Worm (Caenorhabditis elegans) whole organism, L4 larva: Measurements from ENCODE around the gene Y20C6A.1.
"Not testable (repeated sequence)": the region's sequence is repeated elsewhere in the genome, so short reads cannot be mapped to it uniquely, and the experiment has no call there.

Source experiments
- F10B5.3 ChIP-seq: sonication (generic microtip); optimal IDR thresholded peaks from 2 replicates; lab custom pipeline; 2016; ENCODE audit warnings: mild to moderate bottlenecking, missing genetic modification characterization, missing compliant biosample characterization
- F37D6.2 ChIP-seq: sonication (generic microtip); optimal IDR thresholded peaks from 2 replicates; lab custom pipeline; 2016; ENCODE audit warnings: mild to moderate bottlenecking, missing genetic modification characterization, missing compliant biosample characterization
- T26A8.4 ChIP-seq: fragments of 200-800 bp; sonication (Bioruptor generic); IDR thresholded peaks from 2 replicates; pipeline ENCODE4 v1.3.6; 2022; ENCODE audit warnings: missing genetic modification characterization, missing compliant biosample characterization
- Y48G9A.11 ChIP-seq: fragments of 200-800 bp; sonication (Bioruptor generic); IDR thresholded peaks from 2 replicates; pipeline ENCODE4 v1.3.6; 2022; ENCODE audit warnings: missing genetic modification reagents, missing genetic modification characterization, missing compliant biosample characterization
- Y5F2A.4 ChIP-seq: fragments of 200-800 bp; sonication (Bioruptor generic); optimal IDR thresholded peaks from 2 replicates; lab custom pipeline; 2018; ENCODE audit warnings: mild to moderate bottlenecking, missing genetic modification characterization, missing compliant biosample characterization
- aha-1 ChIP-seq: fragments of 150-350 bp; peaks from one replicate; lab custom pipeline; 2014; ENCODE audit warnings: missing biosample characterization, missing genetic modification characterization
- ceh-82 ChIP-seq: sonication (generic microtip); optimal IDR thresholded peaks from 2 replicates; lab custom pipeline; 2017; ENCODE audit warnings: missing biosample characterization, missing genetic modification characterization
- daf-16 ChIP-seq, 3 experiments: sonication (generic microtip); optimal IDR thresholded peaks; 2 replicates each; lab custom pipeline; 2016 to 2017; ENCODE audit warnings: missing genetic modification characterization in 3 of 3, missing genetic modification reagents in 3 of 3, mild to moderate bottlenecking in 2 of 3, missing compliant biosample characterization in 2 of 3, missing biosample characterization in 1 of 3, moderate library complexity in 1 of 3
- daf-19 ChIP-seq: fragments of 200-800 bp; sonication (Bioruptor generic); conservative IDR thresholded peaks from 2 replicates; pipeline ENCODE4 v1.3.6; 2022; ENCODE audit warnings: missing genetic modification characterization, missing compliant biosample characterization
- dmd-6 ChIP-seq: fragments of 200-800 bp; sonication (Bioruptor generic); IDR thresholded peaks from 2 replicates; pipeline ENCODE4 v1.3.6; 2022; ENCODE audit warnings: missing genetic modification reagents, missing genetic modification characterization, missing compliant biosample characterization
- dpl-1 ChIP-seq: fragments of 150-350 bp; optimal IDR thresholded peaks from 2 replicates; lab custom pipeline; 2014; ENCODE audit warnings: missing biosample characterization, missing genetic modification reagents, missing genetic modification characterization
- duxl-1 ChIP-seq: sonication (generic microtip); optimal IDR thresholded peaks from 2 replicates; lab custom pipeline; 2016; ENCODE audit warnings: mild to moderate bottlenecking, missing genetic modification characterization, moderate library complexity, missing compliant biosample characterization; ENCODE audit not compliant: poor library complexity
- dve-1 ChIP-seq: sonication (generic microtip); optimal IDR thresholded peaks from 2 replicates; lab custom pipeline; 2017; ENCODE audit warnings: antibody characterized with exemption, mild to moderate bottlenecking, missing genetic modification characterization, missing compliant biosample characterization; ENCODE audit not compliant: insufficient read depth
- hif-1 ChIP-seq, 2 experiments: sonication (generic microtip); optimal IDR thresholded peaks; 2 replicates each; lab custom pipeline; 2016 to 2017; ENCODE audit warnings: missing compliant biosample characterization in 2 of 2, missing genetic modification characterization in 2 of 2, missing genetic modification reagents in 2 of 2, missing genotype in 2 of 2, mild to moderate bottlenecking in 1 of 2
- lim-7 ChIP-seq: fragments of 200-800 bp; sonication (Bioruptor generic); IDR thresholded peaks from 2 replicates; pipeline ENCODE4 v1.3.6; 2022; ENCODE audit warnings: missing genetic modification characterization, missing compliant biosample characterization
- lin-38 ChIP-seq: fragments of 200-800 bp; sonication (Bioruptor generic); IDR thresholded peaks from 2 replicates; pipeline ENCODE4 v1.3.6; 2022; ENCODE audit warnings: missing genetic modification reagents, missing genetic modification characterization, missing compliant biosample characterization
- lin-39 ChIP-seq: fragments of 150-350 bp; optimal IDR thresholded peaks from 2 replicates; lab custom pipeline; 2014; ENCODE audit warnings: missing biosample characterization, missing genetic modification reagents, missing genetic modification characterization
- lsy-2 ChIP-seq, 2 experiments: fragments of 150-350 bp in 1 of 2; sonication (generic microtip) in 1 of 2; optimal IDR thresholded peaks; 2 replicates each; lab custom pipeline; 2014 to 2017; ENCODE audit warnings: missing biosample characterization in 2 of 2, missing genetic modification characterization in 2 of 2
- madf-5 ChIP-seq, 2 experiments: fragments of 200-800 bp; sonication (Bioruptor generic); IDR thresholded peaks; 2 replicates each; pipeline ENCODE4 v1.3.6; 2022; ENCODE audit warnings: missing compliant biosample characterization in 2 of 2, missing genetic modification characterization in 2 of 2
- mdl-1 ChIP-seq, 2 experiments: fragments of 150-350 bp in 1 of 2; sonication (generic microtip) in 1 of 2; optimal IDR thresholded peaks; 2 replicates each; lab custom pipeline; 2014 to 2017; ENCODE audit warnings: missing biosample characterization in 2 of 2, missing genetic modification characterization in 2 of 2
- mxl-3 ChIP-seq: fragments of 200-800 bp; sonication (Bioruptor generic); optimal IDR thresholded peaks from 2 replicates; lab custom pipeline; 2018; ENCODE audit warnings: mild to moderate bottlenecking, missing genetic modification characterization, missing compliant biosample characterization
- nhr-25 ChIP-seq: sonication (generic microtip); optimal IDR thresholded peaks from 2 replicates; lab custom pipeline; 2017; ENCODE audit warnings: missing genetic modification characterization, mild to moderate bottlenecking, missing compliant biosample characterization, antibody characterized with exemption, moderate library complexity, borderline replicate concordance; ENCODE audit not compliant: insufficient read depth
- nhr-28 ChIP-seq: fragments of 150-350 bp; optimal IDR thresholded peaks from 2 replicates; lab custom pipeline; 2014; ENCODE audit warnings: missing biosample characterization, missing genetic modification characterization
- nhr-41 ChIP-seq: fragments of 200-800 bp; sonication (Bioruptor generic); IDR thresholded peaks from 2 replicates; pipeline ENCODE4 v1.3.6; 2022; ENCODE audit warnings: missing genetic modification reagents, missing genetic modification characterization, missing compliant biosample characterization
- nhr-77 ChIP-seq: fragments of 150-350 bp; optimal IDR thresholded peaks from 2 replicates; lab custom pipeline; 2014; ENCODE audit warnings: missing biosample characterization, missing genetic modification characterization
- pqm-1 ChIP-seq: sonication (generic microtip); optimal IDR thresholded peaks from 2 replicates; lab custom pipeline; 2017; ENCODE audit warnings: missing biosample characterization, missing genetic modification characterization
- tag-97 ChIP-seq: fragments of 200-800 bp; sonication (Bioruptor generic); IDR thresholded peaks from 2 replicates; pipeline ENCODE4 v1.3.6; 2022; ENCODE audit warnings: missing genetic modification characterization, missing compliant biosample characterization
- unc-62 ChIP-seq, 3 experiments: fragments of 150-350 bp in 1 of 3; sonication (generic microtip); optimal IDR thresholded peaks in 2 of 3; peaks in 1 of 3; 1 replicate in 1 of 3; 2 replicates in 2 of 3; lab custom pipeline; 2014 to 2017; ENCODE audit warnings: missing biosample characterization in 3 of 3, missing genetic modification characterization in 3 of 3, missing genetic modification reagents in 3 of 3, missing genotype in 1 of 3
- zag-1 ChIP-seq: fragments of 150-350 bp; optimal IDR thresholded peaks from 2 replicates; lab custom pipeline; 2014; ENCODE audit warnings: missing biosample characterization, missing genetic modification characterization
- zfp-2 ChIP-seq: sonication (generic microtip); optimal IDR thresholded peaks from 2 replicates; lab custom pipeline; 2016; ENCODE audit warnings: mild to moderate bottlenecking, missing genetic modification characterization, missing compliant biosample characterization
- zip-2 ChIP-seq: fragments of 150-350 bp; optimal IDR thresholded peaks from 2 replicates; lab custom pipeline; 2014; ENCODE audit warnings: missing biosample characterization, missing genetic modification characterization

Gene Y20C6A.1

ce11 chrV:17376639-17377038 is at the start of gene Y20C6A.1:
Gene Y20C6A.1 (minus strand): TSS chrV:17376745.
- TF ChIP-seq T26A8.4 (GFP tag; lab: Robert Waterston, UW) (no peak), daf-16 (GFP tag; optimal IDR thresholded peaks at IDR 0.05; lab: Kevin White, UChicago) (no peak), daf-16 (tag; optimal IDR thresholded peaks at IDR 0.05; lab: Kevin White, UChicago) (peak; percentile 90), unc-62 (GFP tag; optimal IDR thresholded peaks at IDR 0.05 in 1 of 2; lab: Kevin White, UChicago) (peak in 1 of 2 experiments; percentile 69), unc-62 (tag; optimal IDR thresholded peaks at IDR 0.05; lab: Kevin White, UChicago) (no peak), mxl-3 (GFP tag; lab: Kevin White, UChicago) (no peak), dve-1 (tag; lab: Kevin White, UChicago) (peak; percentile 46), nhr-28 (peak; percentile 2), lim-7 (GFP tag; lab: Robert Waterston, UW) (no peak), duxl-1 (tag; lab: Kevin White, UChicago) (peak; percentile 14), pqm-1 (peak; percentile 46)

DNA sequence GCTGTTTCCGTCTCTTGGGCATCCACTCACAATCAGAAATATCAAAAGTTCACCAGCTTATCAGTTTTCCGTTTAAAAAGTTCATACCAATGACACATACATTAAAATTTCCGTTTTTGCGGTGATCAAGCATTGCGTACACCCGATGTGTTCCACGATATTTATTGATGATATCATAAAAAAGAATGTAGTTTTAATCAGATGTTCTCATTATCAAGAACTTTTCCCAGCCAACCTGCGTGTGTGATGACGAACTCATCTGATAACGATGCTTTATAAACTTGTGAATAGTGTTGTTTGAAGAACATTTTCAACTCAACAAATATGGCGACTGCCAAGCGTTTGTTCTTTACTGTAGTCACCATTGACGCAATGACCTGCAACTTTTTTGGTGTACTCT is 40.3 kb upstream of the Y20C6A.1 start, which contains the start of gene clc-21:
Gene clc-21, plus strand, starts transcription at position 301 of the 400 bp plus-strand sequence.
- no peak for TF ChIP-seq aha-1 (tag; lab: Kevin White, UChicago)
- no peak for TF ChIP-seq lin-38 (GFP tag; lab: Robert Waterston, UW)
- peak; percentile 2 for TF ChIP-seq nhr-28
- TF ChIP-seq mdl-1 (tag; optimal IDR thresholded peaks at IDR 0.05; lab: Kevin White, UChicago): no peak
- TF ChIP-seq Y48G9A.11: no peak

DNA sequence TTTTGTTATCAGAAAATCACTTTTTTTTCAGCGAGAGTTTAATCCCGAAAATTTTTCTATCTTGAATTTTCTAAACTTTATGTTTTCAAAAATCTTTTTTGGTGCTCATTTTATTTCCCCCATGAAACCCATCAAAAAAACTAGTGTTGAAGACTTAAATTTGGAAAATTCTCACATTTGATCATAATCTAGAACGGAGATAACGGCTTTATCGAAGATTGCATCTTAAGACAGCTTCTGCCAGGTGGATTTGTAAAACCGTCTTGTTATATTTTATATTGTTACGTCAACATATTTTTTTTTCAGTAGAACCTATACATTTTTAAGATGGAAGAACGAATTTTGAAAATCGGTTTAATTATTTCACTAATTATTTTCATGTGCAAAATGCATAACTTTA is 38.4 kb upstream of the Y20C6A.1 start, which contains the start of gene T27C5.12:
Gene T27C5.12, plus strand, starts transcription at position 301 of the 400 bp plus-strand sequence.
- TF ChIP-seq zfp-2 (tag; lab: Kevin White, UChicago) (no peak), F10B5.3 (tag; lab: Kevin White, UChicago) (no peak), F37D6.2 (tag; lab: Kevin White, UChicago) (no peak), lsy-2 (tag; optimal IDR thresholded peaks at IDR 0.05; lab: Kevin White, UChicago) (no peak), zip-2 (tag; lab: Kevin White, UChicago) (no peak), nhr-77 (tag; lab: Kevin White, UChicago) (no peak), tag-97 (GFP tag; lab: Robert Waterston, UW) (no peak), hif-1 (tag; optimal IDR thresholded peaks at IDR 0.05; lab: Kevin White, UChicago) (no peak), madf-5 (GFP tag; IDR thresholded peaks at IDR 0.05; lab: Robert Waterston, UW) (no peak), daf-19 (GFP tag; lab: Robert Waterston, UW) (no peak), dmd-6 (GFP tag; lab: Robert Waterston, UW) (no peak), Y5F2A.4 (GFP tag; lab: Kevin White, UChicago) (no peak), lin-39 (tag; lab: Kevin White, UChicago) (no peak), nhr-25 (tag; lab: Kevin White, UChicago) (no peak), nhr-41 (GFP tag; lab: Robert Waterston, UW) (no peak), dpl-1 (no peak)

DNA sequence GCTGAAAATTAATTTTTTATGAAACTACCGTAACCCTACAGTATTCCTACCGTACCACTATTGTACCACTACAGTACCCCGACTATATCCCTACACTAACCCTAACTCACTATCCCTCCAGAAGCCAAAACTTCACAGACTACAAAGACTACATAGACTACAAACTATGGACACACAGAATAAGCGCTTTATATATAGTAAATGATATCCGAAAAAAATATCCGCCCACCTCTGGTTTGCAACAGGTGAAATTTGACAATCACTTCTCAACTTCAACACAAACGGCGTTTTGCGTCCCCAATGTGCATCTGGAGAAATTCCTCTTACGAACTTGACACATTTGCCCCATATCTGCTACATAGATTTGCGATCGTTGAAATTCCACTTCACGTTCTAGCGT is 33.4 kb upstream of the Y20C6A.1 start, which contains the start of gene srh-132:
Gene srh-132, plus strand, starts transcription at position 301 of the 400 bp plus-strand sequence.
- not testable (repeated sequence) for TF ChIP-seq daf-19 (GFP tag; lab: Robert Waterston, UW); zag-1 (tag; lab: Kevin White, UChicago); ceh-82

DNA sequence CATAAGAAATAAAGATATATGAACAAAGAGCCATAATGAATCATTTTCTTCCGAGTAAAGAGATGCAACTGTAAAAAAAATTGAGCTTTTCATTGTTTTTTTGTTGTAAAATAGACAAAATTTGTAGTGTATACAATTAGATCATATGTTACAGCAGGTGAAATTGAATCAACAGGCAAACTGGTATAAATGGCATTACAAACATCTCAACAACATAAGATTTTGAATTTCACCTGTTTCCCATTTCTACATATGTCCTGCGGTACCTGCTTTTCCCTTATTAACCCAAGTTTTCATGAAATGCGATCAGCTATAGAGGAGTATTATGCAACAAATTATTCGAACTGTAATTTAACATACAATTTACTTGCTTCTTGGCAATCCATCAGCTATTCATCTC is 18.8 kb upstream of the Y20C6A.1 start, which contains the start of gene srh-120:
Gene srh-120, plus strand, starts transcription at position 301 of the 400 bp plus-strand sequence.
- no peak for TF ChIP-seq ceh-82
- TF ChIP-seq zag-1 (tag; lab: Kevin White, UChicago): no peak
- no peak for TF ChIP-seq dpl-1
- peak; percentile 6 for TF ChIP-seq aha-1 (tag; lab: Kevin White, UChicago)
